Fruit fly (Drosophila melanogaster) whole organism, prepupa: ENCODE data around the gene RpL7-like.

ENCODE experiments used
- CG10631 ChIP-seq: fragments of 200-800 bp; sonication (Bioruptor generic); optimal IDR thresholded peaks from 2 replicates; lab custom pipeline; 2016; ENCODE audit warnings: missing biosample characterization, missing genetic modification characterization
- CG10669 ChIP-seq: fragments of 200-800 bp; sonication (Bioruptor generic); optimal IDR thresholded peaks from 3 replicates; lab custom pipeline; 2018; ENCODE audit warnings: missing biosample characterization, mild to moderate bottlenecking, missing genetic modification characterization, moderate library complexity
- CG11294 ChIP-seq: fragments of 200-800 bp; sonication (Bioruptor generic); IDR thresholded peaks from 2 replicates; pipeline ENCODE4 v1.3.6; 2022; ENCODE audit warnings: missing biosample characterization, missing genetic modification characterization
- CG11902 ChIP-seq: fragments of 200-800 bp; sonication (Bioruptor generic); optimal IDR thresholded peaks from 3 replicates; lab custom pipeline; 2016; ENCODE audit warnings: missing biosample characterization, missing genetic modification characterization
- CG15336 ChIP-seq: fragments of 200-800 bp; sonication (Bioruptor generic); IDR thresholded peaks from 2 replicates; pipeline ENCODE4 v1.3.6; 2022; ENCODE audit warnings: missing biosample characterization, missing genetic modification characterization
- CG3032 ChIP-seq: fragments of 200-800 bp; optimal IDR thresholded peaks from 2 replicates; lab custom pipeline; 2019; ENCODE audit warnings: missing biosample characterization, mild to moderate bottlenecking, missing genetic modification characterization, moderate library complexity
- CG31627 ChIP-seq: fragments of 200-800 bp; sonication (Bioruptor generic); optimal IDR thresholded peaks from 3 replicates; lab custom pipeline; 2016; ENCODE audit warnings: missing biosample characterization, missing genetic modification characterization
- CG34406 ChIP-seq: fragments of 200-800 bp; sonication (Bioruptor generic); optimal IDR thresholded peaks from 3 replicates; lab custom pipeline; 2016; ENCODE audit warnings: missing biosample characterization, missing genetic modification characterization
- CG3919 ChIP-seq: fragments of 200-800 bp; sonication (Bioruptor generic); optimal IDR thresholded peaks from 3 replicates; lab custom pipeline; 2016; ENCODE audit warnings: missing biosample characterization, missing genetic modification characterization
- CG4318 ChIP-seq: fragments of 200-800 bp; sonication (Bioruptor generic); optimal IDR thresholded peaks from 3 replicates; lab custom pipeline; 2017; ENCODE audit warnings: missing biosample characterization, mild to moderate bottlenecking, missing genetic modification characterization
- CG6163 ChIP-seq: fragments of 200-800 bp; sonication (Bioruptor generic); IDR thresholded peaks from 3 replicates; pipeline ENCODE4 v1.3.6; 2022; ENCODE audit warnings: missing biosample characterization, missing genetic modification characterization
- CG6276 ChIP-seq: fragments of 200-800 bp; sonication (Bioruptor generic); optimal IDR thresholded peaks from 2 replicates; lab custom pipeline; 2017; ENCODE audit warnings: missing biosample characterization, mild to moderate bottlenecking, missing genetic modification characterization
- CG6808 ChIP-seq: fragments of 200-800 bp; sonication (Bioruptor generic); optimal IDR thresholded peaks from 3 replicates; lab custom pipeline; 2017; ENCODE audit warnings: missing biosample characterization, missing genetic modification characterization, mild to moderate bottlenecking, moderate library complexity, missing genetic modification reagents
- CG6854 ChIP-seq: fragments of 200-800 bp; sonication (Bioruptor generic); optimal IDR thresholded peaks from 2 replicates; lab custom pipeline; 2017; ENCODE audit warnings: missing biosample characterization, mild to moderate bottlenecking, missing genetic modification characterization
- CG7368 ChIP-seq: fragments of 200-800 bp; sonication (Bioruptor generic); optimal IDR thresholded peaks from 3 replicates; lab custom pipeline; 2016; ENCODE audit warnings: missing biosample characterization, missing genetic modification characterization
- CG8119 ChIP-seq: fragments of 200-800 bp; sonication (Bioruptor generic); IDR thresholded peaks from 3 replicates; pipeline ENCODE4 v1.3.6; 2022; ENCODE audit warnings: missing biosample characterization, missing genetic modification characterization
- CG8319 ChIP-seq: fragments of 200-800 bp; sonication (Bioruptor generic); optimal IDR thresholded peaks from 3 replicates; lab custom pipeline; 2016; ENCODE audit warnings: missing biosample characterization, missing genetic modification characterization
- CG8632 ChIP-seq: fragments of 200-800 bp; sonication (Bioruptor generic); optimal IDR thresholded peaks from 3 replicates; lab custom pipeline; 2016; ENCODE audit warnings: missing biosample characterization, missing genetic modification characterization
- Eip75B ChIP-seq: fragments of 200-800 bp; sonication (Bioruptor generic); optimal IDR thresholded peaks from 3 replicates; lab custom pipeline; 2016; ENCODE audit warnings: missing biosample characterization, missing genetic modification characterization
- Ets21C ChIP-seq: fragments of 200-800 bp; sonication (Bioruptor generic); optimal IDR thresholded peaks from 3 replicates; lab custom pipeline; 2016; ENCODE audit warnings: missing biosample characterization, missing genetic modification characterization
- Ets96B ChIP-seq: fragments of 200-800 bp; optimal IDR thresholded peaks from 2 replicates; lab custom pipeline; 2019; ENCODE audit warnings: missing biosample characterization, mild to moderate bottlenecking, missing genetic modification characterization, moderate library complexity
- Hr39 ChIP-seq: fragments of 200-800 bp; sonication (Bioruptor generic); optimal IDR thresholded peaks from 2 replicates; lab custom pipeline; 2016; ENCODE audit warnings: missing biosample characterization, missing genetic modification characterization
- Met ChIP-seq: fragments of 200-800 bp; sonication (Bioruptor generic); optimal IDR thresholded peaks from 3 replicates; lab custom pipeline; 2016; ENCODE audit warnings: missing biosample characterization, missing genetic modification characterization
- OdsH ChIP-seq: fragments of 200-800 bp; sonication (Bioruptor generic); optimal IDR thresholded peaks from 3 replicates; lab custom pipeline; 2016; ENCODE audit warnings: missing biosample characterization, missing genetic modification characterization
- Smox ChIP-seq: fragments of 200-800 bp; sonication (Bioruptor generic); optimal IDR thresholded peaks from 3 replicates; lab custom pipeline; 2016; ENCODE audit warnings: missing biosample characterization, missing genetic modification characterization
- Sox102F ChIP-seq: fragments of 200-800 bp; sonication (Bioruptor generic); optimal IDR thresholded peaks from 2 replicates; lab custom pipeline; 2016; ENCODE audit warnings: missing biosample characterization, mild to moderate bottlenecking, missing genetic modification characterization
- Sox14 ChIP-seq: fragments of 200-800 bp; sonication (Bioruptor generic); optimal IDR thresholded peaks from 3 replicates; lab custom pipeline; 2016; ENCODE audit warnings: missing biosample characterization, missing genetic modification characterization
- Sox15 ChIP-seq: fragments of 200-800 bp; sonication (Bioruptor generic); optimal IDR thresholded peaks from 3 replicates; lab custom pipeline; 2016; ENCODE audit warnings: missing biosample characterization, missing genetic modification characterization
- achi ChIP-seq: fragments of 200-800 bp; sonication (Bioruptor generic); optimal IDR thresholded peaks from 3 replicates; lab custom pipeline; 2016; ENCODE audit warnings: missing biosample characterization, missing genetic modification characterization
- acj6 ChIP-seq: fragments of 200-800 bp; sonication (Bioruptor generic); optimal IDR thresholded peaks from 3 replicates; lab custom pipeline; 2016; ENCODE audit warnings: missing biosample characterization, missing genetic modification characterization
- cyc ChIP-seq: fragments of 200-800 bp; sonication (Bioruptor generic); optimal IDR thresholded peaks from 3 replicates; lab custom pipeline; 2016; ENCODE audit warnings: missing biosample characterization, missing genetic modification characterization
- dac ChIP-seq: fragments of 200-800 bp; sonication (Bioruptor generic); optimal IDR thresholded peaks from 2 replicates; lab custom pipeline; 2017; ENCODE audit warnings: missing biosample characterization, mild to moderate bottlenecking, missing genetic modification characterization
- eg ChIP-seq: fragments of 200-800 bp; sonication (Bioruptor generic); IDR thresholded peaks from 3 replicates; pipeline ENCODE4 v1.3.6; 2022; ENCODE audit warnings: missing biosample characterization, missing genetic modification characterization
- esn ChIP-seq: fragments of 200-800 bp; sonication (Bioruptor generic); optimal IDR thresholded peaks from 2 replicates; lab custom pipeline; 2016; ENCODE audit warnings: missing biosample characterization, mild to moderate bottlenecking, missing genetic modification characterization, moderate library complexity
- fd59A ChIP-seq: fragments of 200-800 bp; sonication (Bioruptor generic); optimal IDR thresholded peaks from 2 replicates; lab custom pipeline; 2017; ENCODE audit warnings: missing biosample characterization, mild to moderate bottlenecking, missing genetic modification characterization, missing genetic modification reagents
- fd85E ChIP-seq: fragments of 200-800 bp; sonication (Bioruptor generic); optimal IDR thresholded peaks from 3 replicates; lab custom pipeline; 2016; ENCODE audit warnings: missing biosample characterization, missing genetic modification characterization
- fkh ChIP-seq: fragments of 200-800 bp; sonication (Bioruptor generic); optimal IDR thresholded peaks from 3 replicates; lab custom pipeline; 2017; ENCODE audit warnings: missing biosample characterization, mild to moderate bottlenecking, missing genetic modification characterization, moderate library complexity
- lz ChIP-seq: fragments of 200-800 bp; sonication (Bioruptor generic); optimal IDR thresholded peaks from 3 replicates; lab custom pipeline; 2016; ENCODE audit warnings: missing biosample characterization, missing genetic modification characterization
- net ChIP-seq: fragments of 200-800 bp; sonication (Bioruptor generic); optimal IDR thresholded peaks from 3 replicates; lab custom pipeline; 2016; ENCODE audit warnings: missing biosample characterization, missing genetic modification characterization
- pdm3 ChIP-seq: fragments of 200-800 bp; sonication (Bioruptor generic); optimal IDR thresholded peaks from 3 replicates; lab custom pipeline; 2016; ENCODE audit warnings: missing biosample characterization, missing genetic modification characterization
- salr ChIP-seq, 2 experiments: fragments of 200-800 bp; sonication (Bioruptor generic); optimal IDR thresholded peaks; 3 replicates each; lab custom pipeline; 2016 to 2018; ENCODE audit warnings: missing biosample characterization in 2 of 2, missing genetic modification characterization in 2 of 2, mild to moderate bottlenecking in 1 of 2
- spab ChIP-seq: fragments of 200-800 bp; sonication (Bioruptor generic); optimal IDR thresholded peaks from 2 replicates; lab custom pipeline; 2017; ENCODE audit warnings: missing biosample characterization, mild to moderate bottlenecking, missing genetic modification characterization, missing genetic modification reagents
- ss ChIP-seq, 2 experiments: fragments of 200-800 bp; sonication (Bioruptor generic); optimal IDR thresholded peaks; 2 replicates in 1 of 2; 3 replicates in 1 of 2; lab custom pipeline; 2017 to 2018; ENCODE audit warnings: mild to moderate bottlenecking in 2 of 2, missing biosample characterization in 2 of 2, missing genetic modification characterization in 2 of 2, moderate library complexity in 1 of 2
- svp ChIP-seq: fragments of 200-800 bp; sonication (Bioruptor generic); peaks from one replicate; lab custom pipeline; 2016; ENCODE audit warnings: missing biosample characterization, missing genetic modification characterization
- topi ChIP-seq: fragments of 200-800 bp; sonication (Bioruptor generic); optimal IDR thresholded peaks from 3 replicates; lab custom pipeline; 2016; ENCODE audit warnings: missing biosample characterization, missing genetic modification characterization
- vri ChIP-seq: fragments of 200-800 bp; sonication (Bioruptor generic); optimal IDR thresholded peaks from 3 replicates; lab custom pipeline; 2016; ENCODE audit warnings: missing biosample characterization, mild to moderate bottlenecking, missing genetic modification characterization

RpL7-like gene

dm6 chr2L:12011682-12012655, 44.2 kb upstream of the RpL7-like start (continued):
- peak; percentile 36 for TF ChIP-seq achi (GFP tag; lab: Kevin White, UChicago)
- TF ChIP-seq OdsH (GFP tag; lab: Kevin White, UChicago) = peak; percentile 31
- TF ChIP-seq ss (GFP tag; optimal IDR thresholded peaks at IDR 0.05; lab: Kevin White, UChicago) = peak; percentile 75 to 78
- TF ChIP-seq CG10669 (GFP tag; lab: Kevin White, UChicago) = peak; percentile 59
- peak; percentile 40 for TF ChIP-seq CG8319 (GFP tag; lab: Kevin White, UChicago)
- TF ChIP-seq Hr39 (GFP tag; lab: Kevin White, UChicago) = peak; percentile 71
- peak; percentile 100 for TF ChIP-seq svp (GFP tag; lab: Kevin White, UChicago)
- peak; percentile 73 for TF ChIP-seq Smox
- TF ChIP-seq fd59A (GFP tag; lab: Kevin White, UChicago) = peak; percentile 41
- TF ChIP-seq vri (GFP tag; lab: Kevin White, UChicago) = no peak
- TF ChIP-seq eg (GFP tag; lab: Robert Waterston, UW) = no peak
- peak; percentile 60 for TF ChIP-seq CG7368 (GFP tag; lab: Kevin White, UChicago)
- peak; percentile 90 for TF ChIP-seq Eip75B
- peak; percentile 69 for TF ChIP-seq CG6808 (GFP tag; lab: Kevin White, UChicago)
- TF ChIP-seq Ets21C (GFP tag; lab: Kevin White, UChicago) = peak; percentile 61
- TF ChIP-seq net = peak; percentile 89
- no peak for TF ChIP-seq CG8119 (GFP tag; lab: Robert Waterston, UW)
- TF ChIP-seq pdm3 = peak; percentile 52

- TF ChIP-seq Sox15 (GFP tag; lab: Kevin White, UChicago) (no peak), CG6854 (GFP tag; lab: Kevin White, UChicago) (no peak), Sox102F (GFP tag; lab: Kevin White, UChicago) (peak; percentile 33), CG6808 (GFP tag; lab: Kevin White, UChicago) (no peak), Ets96B (peak; percentile 16), Hr39 (GFP tag; lab: Kevin White, UChicago) (peak; percentile 53), Met (GFP tag; lab: Kevin White, UChicago) (no peak), CG6163 (GFP tag; lab: Robert Waterston, UW) (peak; percentile 30; the same call in 2 of the 3 replicates), CG3919 (GFP tag; lab: Kevin White, UChicago) (no peak), CG31627 (GFP tag; lab: Kevin White, UChicago) (peak; percentile 41), net (no peak), fkh (GFP tag; lab: Kevin White, UChicago) (no peak), lz (GFP tag; lab: Kevin White, UChicago) (peak; percentile 27), Eip75B (no peak), fd59A (GFP tag; lab: Kevin White, UChicago) (no peak), svp (GFP tag; lab: Kevin White, UChicago) (no peak), CG10631 (GFP tag; lab: Kevin White, UChicago) (peak; percentile 48), spab (GFP tag; lab: Kevin White, UChicago) (no peak), dac (no peak), acj6 (GFP tag; lab: Kevin White, UChicago) (peak; percentile 54), CG3032 (peak; percentile 17), esn (GFP tag; lab: Kevin White, UChicago) (peak; percentile 32), CG15336 (GFP tag; lab: Robert Waterston, UW) (no peak), cyc (GFP tag; lab: Kevin White, UChicago) (peak; percentile 34), eg (GFP tag; lab: Robert Waterston, UW) (no peak), CG34406 (GFP tag; lab: Kevin White, UChicago) (no peak), CG11902 (GFP tag; lab: Kevin White, UChicago) (no peak), CG8319 (GFP tag; lab: Kevin White, UChicago) (no peak), salr (GFP tag; optimal IDR thresholded peaks at IDR 0.05; lab: Kevin White, UChicago) (peak in 1 of 2 experiments; percentile 10), Sox14 (peak; percentile 19), CG4318 (GFP tag; lab: Kevin White, UChicago) (no peak), ss (GFP tag; optimal IDR thresholded peaks at IDR 0.05; lab: Kevin White, UChicago) (no peak), CG8632 (no peak), OdsH (GFP tag; lab: Kevin White, UChicago) (peak; percentile 29), fd85E (GFP tag; lab: Kevin White, UChicago) (no peak), CG11294 (GFP tag; lab: Robert Waterston, UW) (no peak), CG6276 (GFP tag; lab: Kevin White, UChicago) (no peak), topi (GFP tag; lab: Kevin White, UChicago) (peak; percentile 39), achi (GFP tag; lab: Kevin White, UChicago) (peak; percentile 1)
Observed at dm6 chr2L:12013243-12013642, 42.9 kb upstream of the RpL7-like start.
